Fruit fly (Drosophila melanogaster) whole organism, pupa: ENCODE data around the gene veli.

Experiments
- CG10348 ChIP-seq: fragments of 200-800 bp; sonication (Bioruptor generic); IDR thresholded peaks from 2 replicates; pipeline ENCODE4 v1.3.6; 2022; ENCODE audit warnings: missing biosample characterization, missing genetic modification characterization
- CG12605 ChIP-seq: fragments of 200-800 bp; sonication (Bioruptor generic); IDR thresholded peaks from 2 replicates; pipeline ENCODE4 v1.3.6; 2022; ENCODE audit warnings: missing biosample characterization, missing genetic modification characterization
- CG13204 ChIP-seq: fragments of 200-800 bp; sonication (Bioruptor generic); optimal IDR thresholded peaks from 2 replicates; lab custom pipeline; 2018; ENCODE audit warnings: missing biosample characterization, mild to moderate bottlenecking, missing genetic modification characterization, moderate library complexity
- CG14655 ChIP-seq: fragments of 200-800 bp; sonication (Bioruptor generic); optimal IDR thresholded peaks from 3 replicates; lab custom pipeline; 2017; ENCODE audit warnings: mild to moderate bottlenecking, missing biosample characterization, missing genetic modification reagents, missing genetic modification characterization
- CG15710 ChIP-seq: fragments of 200-800 bp; sonication (Bioruptor generic); optimal IDR thresholded peaks from 2 replicates; lab custom pipeline; 2018; ENCODE audit warnings: missing biosample characterization, mild to moderate bottlenecking, missing genetic modification characterization, moderate library complexity
- CG17806 ChIP-seq: fragments of 200-800 bp; sonication (Bioruptor generic); optimal IDR thresholded peaks from 2 replicates; lab custom pipeline; 2018; ENCODE audit warnings: missing biosample characterization, mild to moderate bottlenecking, missing genetic modification characterization, moderate library complexity
- CG32121 ChIP-seq: fragments of 200-800 bp; sonication (Bioruptor generic); IDR thresholded peaks from 2 replicates; pipeline ENCODE4 v1.3.6; 2022; ENCODE audit warnings: missing biosample characterization, missing genetic modification characterization
- CG34367 ChIP-seq: fragments of 200-800 bp; sonication (Bioruptor generic); optimal IDR thresholded peaks from 2 replicates; lab custom pipeline; 2018; ENCODE audit warnings: missing biosample characterization, mild to moderate bottlenecking, missing genetic modification characterization
- CG4496 ChIP-seq: fragments of 200-800 bp; sonication (Bioruptor generic); IDR thresholded peaks from 3 replicates; pipeline ENCODE4 v1.3.6; 2022; ENCODE audit warnings: missing biosample characterization, missing genetic modification characterization
- CG8159 ChIP-seq: fragments of 200-800 bp; sonication (Bioruptor generic); optimal IDR thresholded peaks from 3 replicates; lab custom pipeline; 2018; ENCODE audit warnings: missing biosample characterization, mild to moderate bottlenecking, missing genetic modification characterization, moderate library complexity
- CG8301 ChIP-seq: fragments of 200-800 bp; sonication (Bioruptor generic); optimal IDR thresholded peaks from 2 replicates; lab custom pipeline; 2018; ENCODE audit warnings: missing biosample characterization, mild to moderate bottlenecking, missing genetic modification characterization
- CG9948 ChIP-seq: fragments of 200-800 bp; sonication (Bioruptor generic); optimal IDR thresholded peaks from 2 replicates; lab custom pipeline; 2018; ENCODE audit warnings: missing biosample characterization, mild to moderate bottlenecking, missing genetic modification characterization, moderate library complexity
- D1 ChIP-seq: fragments of 200-800 bp; sonication (Bioruptor generic); optimal IDR thresholded peaks from 2 replicates; lab custom pipeline; 2018; ENCODE audit warnings: missing biosample characterization, mild to moderate bottlenecking, missing genetic modification characterization, moderate library complexity
- EcR ChIP-seq: fragments of 200-800 bp; sonication (Bioruptor generic); optimal IDR thresholded peaks from 3 replicates; lab custom pipeline; 2019; ENCODE audit warnings: missing biosample characterization, missing genetic modification characterization, mild to moderate bottlenecking, moderate library complexity, missing genetic modification reagents
- Ets98B ChIP-seq: fragments of 200-800 bp; sonication (Bioruptor generic); IDR thresholded peaks from 2 replicates; pipeline ENCODE4 v1.3.6; 2022; ENCODE audit warnings: missing biosample characterization, missing genetic modification characterization
- Pif1A ChIP-seq: fragments of 200-800 bp; sonication (Bioruptor generic); optimal IDR thresholded peaks from 3 replicates; lab custom pipeline; 2016; ENCODE audit warnings: missing biosample characterization, missing genetic modification characterization
- Pif1B ChIP-seq: fragments of 200-800 bp; sonication (Bioruptor generic); optimal IDR thresholded peaks from 3 replicates; lab custom pipeline; 2016; ENCODE audit warnings: missing biosample characterization, missing genetic modification characterization
- Snoo ChIP-seq: fragments of 200-800 bp; sonication (Bioruptor generic); optimal IDR thresholded peaks from 3 replicates; lab custom pipeline; 2017; ENCODE audit warnings: missing biosample characterization, mild to moderate bottlenecking, missing genetic modification characterization, inconsistent platforms
- fd96Ca ChIP-seq: fragments of 200-800 bp; sonication (Bioruptor generic); IDR thresholded peaks from 3 replicates; pipeline ENCODE4 v1.3.6; 2022; ENCODE audit warnings: missing biosample characterization, missing genetic modification characterization
- gl ChIP-seq: fragments of 200-800 bp; sonication (Bioruptor generic); optimal IDR thresholded peaks from 2 replicates; lab custom pipeline; 2018; ENCODE audit warnings: missing biosample characterization, mild to moderate bottlenecking, missing genetic modification characterization
- rn ChIP-seq: fragments of 200-800 bp; sonication (Bioruptor generic); IDR thresholded peaks from 2 replicates; pipeline ENCODE4 v1.3.6; 2022; ENCODE audit warnings: missing biosample characterization, missing genetic modification characterization

veli gene

DNA sequence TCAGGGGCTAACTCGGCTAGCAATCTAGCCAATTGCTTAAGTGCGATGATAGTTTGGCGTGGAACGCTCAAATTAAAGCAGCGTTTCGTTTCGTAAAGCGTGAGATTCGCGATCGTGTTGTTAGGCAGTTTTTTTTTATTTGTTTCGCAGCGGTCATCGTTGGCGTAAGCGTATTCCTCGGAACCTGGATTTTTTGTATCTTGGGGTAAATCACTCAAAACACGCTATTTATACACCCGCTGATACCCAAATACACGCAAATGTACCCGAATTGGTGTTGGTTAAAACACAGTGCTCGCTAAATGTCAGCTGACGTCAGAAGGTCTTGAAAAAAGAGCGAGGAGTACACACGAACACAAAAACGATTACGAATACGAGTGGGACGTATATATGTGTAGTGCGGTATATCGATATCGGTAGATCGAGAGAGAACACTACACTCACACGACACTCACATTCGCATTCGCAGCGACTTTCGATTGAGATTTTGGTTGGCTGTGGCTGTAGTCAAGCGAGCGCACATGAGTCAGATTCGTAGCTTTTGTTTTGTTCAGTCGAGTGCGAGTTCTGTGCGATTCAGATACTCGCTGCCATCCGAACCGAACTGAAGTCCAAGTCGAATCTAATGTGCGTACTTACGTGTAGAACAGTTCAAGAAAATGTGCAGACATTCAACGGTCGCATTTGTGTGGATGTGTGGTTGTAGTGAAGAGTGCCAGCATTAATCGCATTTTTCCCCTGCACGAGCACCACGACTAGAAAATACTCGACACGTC is 15.5 kb downstream of the veli start:
- TF ChIP-seq CG34367, result no peak
- no peak for TF ChIP-seq CG12605 (GFP tag; lab: Robert Waterston, UW)
- no peak for TF ChIP-seq CG14655 (GFP tag; lab: Kevin White, UChicago)
- TF ChIP-seq Pif1B, result peak; percentile 59
- peak; percentile 5 for TF ChIP-seq CG8301
- no peak for TF ChIP-seq CG13204 (GFP tag; lab: Kevin White, UChicago)
- TF ChIP-seq EcR (GFP tag; lab: Kevin White, UChicago), result peak; percentile 72
- TF ChIP-seq gl (tag; lab: Kevin White, UChicago), result peak; percentile 44
- TF ChIP-seq CG8159, result no peak
- TF ChIP-seq Ets98B (GFP tag; lab: Robert Waterston, UW), result no peak
- TF ChIP-seq CG10348 (GFP tag; lab: Robert Waterston, UW), result no peak
- no peak for TF ChIP-seq Pif1A
- no peak for TF ChIP-seq CG4496
- no peak for TF ChIP-seq rn (GFP tag; lab: Robert Waterston, UW)
- peak; percentile 11 for TF ChIP-seq CG15710 (tag; lab: Kevin White, UChicago)
- peak; percentile 39 for TF ChIP-seq Snoo
- TF ChIP-seq fd96Ca, result no peak
- no peak for TF ChIP-seq D1 (tag; lab: Kevin White, UChicago)
- no peak for TF ChIP-seq CG32121 (GFP tag; lab: Robert Waterston, UW)
- peak; percentile 13 for TF ChIP-seq CG17806
- no peak for TF ChIP-seq CG9948 (tag; lab: Kevin White, UChicago)

DNA sequence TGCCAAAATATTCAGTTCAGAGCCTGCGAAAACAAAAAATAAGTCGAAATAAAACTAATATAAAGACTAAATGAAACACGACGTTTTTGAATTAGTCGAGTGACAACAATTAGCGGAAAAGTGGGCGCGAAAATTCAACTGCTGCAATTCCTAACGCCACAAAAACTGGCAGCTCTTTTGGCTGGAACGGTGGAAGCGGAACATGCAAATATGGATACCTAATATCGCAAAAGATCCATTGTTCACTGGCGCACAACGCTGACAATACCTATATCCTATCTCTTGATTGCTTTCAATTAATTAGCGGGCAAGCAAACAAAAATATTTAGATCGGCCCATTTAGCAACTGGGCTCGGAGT is 16.0 kb downstream of the veli start, which contains the start of gene CG11791:
Gene CG11791, plus strand, starts transcription at position 234 of the 359 bp plus-strand sequence.
- TF ChIP-seq CG9948 (tag; lab: Kevin White, UChicago), result no peak
- TF ChIP-seq CG15710 (tag; lab: Kevin White, UChicago), result no peak
- TF ChIP-seq CG32121 (GFP tag; lab: Robert Waterston, UW), result no peak
- TF ChIP-seq CG34367, result no peak
- no peak for TF ChIP-seq CG10348 (GFP tag; lab: Robert Waterston, UW)

DNA sequence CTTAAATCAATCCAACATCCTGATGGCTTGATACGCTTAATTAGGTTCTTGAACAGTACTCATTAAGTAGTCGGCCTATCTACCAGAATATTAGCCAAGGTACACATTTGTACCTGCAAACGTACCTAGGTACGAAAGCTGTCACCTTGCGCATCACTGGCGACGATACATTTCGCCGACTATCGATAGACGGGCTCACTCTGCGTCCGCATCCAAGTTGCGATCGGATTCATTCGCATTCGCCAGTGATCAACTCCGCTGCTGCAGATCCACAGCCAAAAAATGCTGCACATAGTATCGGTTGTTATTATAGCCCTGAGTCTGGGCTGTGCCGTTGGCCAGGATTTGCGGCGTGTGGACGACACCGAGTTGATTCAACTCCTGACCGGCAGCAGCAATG is 17.9 kb downstream of the veli start, which contains the start of gene CG11790:
Gene CG11790, plus strand, starts transcription at position 203 of the 400 bp plus-strand sequence.
- peak; percentile 15; the same call in 1 of the 2 replicates for TF ChIP-seq CG32121 (GFP tag; lab: Robert Waterston, UW)
- no peak for TF ChIP-seq CG13204 (GFP tag; lab: Kevin White, UChicago)
- no peak for TF ChIP-seq fd96Ca
- TF ChIP-seq CG4496, result 0 out of 3 replicates have a peak, but pooled peaks have one; percentile 31

DNA sequence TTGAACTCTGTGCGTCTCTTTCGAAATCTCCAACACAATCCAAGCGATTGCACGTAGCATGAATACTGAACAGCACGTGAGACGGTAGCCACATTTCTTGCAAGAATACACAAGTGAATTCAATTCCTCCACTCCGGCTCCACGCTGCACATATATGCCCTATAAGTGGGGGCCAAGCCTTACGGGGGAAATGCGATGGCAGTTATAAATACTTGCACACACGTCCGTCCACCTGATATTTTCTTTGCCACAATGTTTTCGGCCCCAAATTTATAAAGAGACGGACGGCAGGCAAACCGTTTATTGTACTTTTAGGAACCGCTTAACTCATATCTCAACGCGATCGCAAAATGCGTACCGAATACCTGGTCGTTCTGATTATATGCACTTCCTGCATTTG is 19.4 kb downstream of the veli start, which contains the start of gene CG11786:
Gene CG11786, plus strand, starts transcription at position 301 of the 400 bp plus-strand sequence.
- no peak for TF ChIP-seq CG34367
- no peak for TF ChIP-seq rn (GFP tag; lab: Robert Waterston, UW)
- no peak for TF ChIP-seq CG32121 (GFP tag; lab: Robert Waterston, UW)
- no peak for TF ChIP-seq D1 (tag; lab: Kevin White, UChicago)
- no peak for TF ChIP-seq CG17806
- no peak for TF ChIP-seq Pif1B
- TF ChIP-seq Ets98B (GFP tag; lab: Robert Waterston, UW), result no peak
- TF ChIP-seq CG14655 (GFP tag; lab: Kevin White, UChicago), result no peak
- TF ChIP-seq Snoo, result no peak
- TF ChIP-seq gl (tag; lab: Kevin White, UChicago), result no peak
- no peak for TF ChIP-seq CG8159
- TF ChIP-seq CG10348 (GFP tag; lab: Robert Waterston, UW), result no peak
- no peak for TF ChIP-seq CG12605 (GFP tag; lab: Robert Waterston, UW)
- TF ChIP-seq CG9948 (tag; lab: Kevin White, UChicago), result no peak
- no peak for TF ChIP-seq EcR (GFP tag; lab: Kevin White, UChicago)
- no peak for TF ChIP-seq CG13204 (GFP tag; lab: Kevin White, UChicago)
- no peak for TF ChIP-seq CG15710 (tag; lab: Kevin White, UChicago)
- TF ChIP-seq Pif1A, result no peak
- TF ChIP-seq CG8301, result no peak

DNA sequence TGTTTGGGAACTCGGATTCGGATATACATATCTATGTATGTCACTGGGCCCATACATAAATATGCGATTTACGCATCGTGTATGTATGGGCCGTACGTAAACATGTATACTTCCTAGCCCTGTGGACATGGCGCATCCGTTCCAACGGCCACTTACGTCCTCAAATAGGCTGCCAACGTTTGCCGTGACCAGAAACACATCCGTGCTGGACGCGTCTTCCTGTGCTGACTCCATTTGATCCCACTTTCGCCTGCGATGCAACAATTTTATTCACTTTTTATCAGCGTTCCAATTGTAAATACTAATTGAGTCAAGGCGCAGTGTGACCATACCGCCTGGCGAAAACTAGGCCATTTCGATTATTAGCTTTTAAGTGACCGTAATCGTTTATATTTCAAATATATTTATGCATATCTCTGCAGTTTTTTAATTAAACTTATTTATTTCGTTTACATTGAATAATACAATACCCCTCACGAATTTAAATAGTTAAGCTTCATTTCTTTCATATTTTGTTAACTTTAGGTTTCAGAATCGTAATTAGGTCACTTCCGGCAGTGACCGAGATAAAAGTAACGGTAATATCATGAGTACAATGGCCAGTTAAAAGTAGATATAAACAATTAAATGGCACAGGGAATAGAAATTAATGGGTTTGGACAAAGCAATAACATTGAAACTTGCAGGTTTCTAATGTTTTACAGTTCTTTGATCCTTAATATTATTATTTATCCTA is 20.4 kb downstream of the veli start, which contains the start of gene 5PtaseI:
Gene 5PtaseI, minus strand, starts transcription at position 336 of the 736 bp plus-strand sequence.
- TF ChIP-seq CG17806, result no peak
- TF ChIP-seq fd96Ca, result no peak
- TF ChIP-seq CG13204 (GFP tag; lab: Kevin White, UChicago), result no peak
- TF ChIP-seq CG14655 (GFP tag; lab: Kevin White, UChicago), result no peak
- no peak for TF ChIP-seq CG9948 (tag; lab: Kevin White, UChicago)
- no peak for TF ChIP-seq CG34367
- no peak for TF ChIP-seq Pif1A
- no peak for TF ChIP-seq CG12605 (GFP tag; lab: Robert Waterston, UW)
- no peak for TF ChIP-seq CG10348 (GFP tag; lab: Robert Waterston, UW)
- no peak for TF ChIP-seq CG4496
- no peak for TF ChIP-seq rn (GFP tag; lab: Robert Waterston, UW)

DNA sequence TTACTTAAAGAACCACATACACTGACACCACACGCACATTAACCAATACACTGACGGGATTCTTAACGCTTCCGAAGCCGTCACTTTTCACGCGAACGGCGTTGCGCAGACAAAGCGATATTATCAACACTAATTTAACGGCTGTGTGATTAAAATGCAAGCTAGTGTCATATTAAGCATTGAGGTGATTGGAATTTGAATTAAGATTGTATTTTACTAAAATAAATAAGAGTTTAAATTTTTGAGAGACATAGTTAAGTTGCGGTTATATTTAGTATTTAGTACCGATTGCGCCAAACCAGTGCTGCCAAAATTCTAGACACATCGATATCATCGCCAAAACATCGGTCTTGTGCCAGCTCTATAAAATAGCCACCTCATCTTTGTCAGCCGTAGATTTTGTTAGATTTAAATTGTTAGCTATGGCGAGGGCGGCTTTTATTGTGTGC is 26.3 kb downstream of the veli start, which contains the start of the genes Ythdf and bai:
Gene Ythdf, minus strand, starts transcription at position 222 of the 449 bp plus-strand sequence.
Gene bai, plus strand, starts transcription at position 347 of the 449 bp plus-strand sequence.
- TF ChIP-seq CG9948 (tag; lab: Kevin White, UChicago) (peak; percentile 72), Ets98B (GFP tag; lab: Robert Waterston, UW) (no peak)
